Fruit fly (Drosophila melanogaster) whole organism, embryonic: ENCODE data around the gene CG34056.

Experiments
- Adf1 ChIP-seq: fragments of 200-800 bp; sonication (Bioruptor generic); IDR thresholded peaks from 2 replicates; pipeline ENCODE4 v1.3.6; 2022; ENCODE audit warnings: missing biosample characterization, missing genetic modification characterization
- CG13296 ChIP-seq: fragments of 200-800 bp; sonication (Bioruptor generic); optimal IDR thresholded peaks from 3 replicates; lab custom pipeline; 2018; ENCODE audit warnings: missing biosample characterization, mild to moderate bottlenecking, missing genetic modification characterization
- CG9817 ChIP-seq: fragments of 200-800 bp; sonication (Bioruptor generic); optimal IDR thresholded peaks from 2 replicates; lab custom pipeline; 2018; ENCODE audit warnings: missing biosample characterization, mild to moderate bottlenecking, missing genetic modification characterization, moderate library complexity
- CrebB ChIP-seq: fragments of 200-800 bp; sonication (Bioruptor generic); optimal IDR thresholded peaks from 3 replicates; lab custom pipeline; 2018; ENCODE audit warnings: missing biosample characterization, mild to moderate bottlenecking, missing genetic modification characterization
- Hr51 ChIP-seq, 2 experiments: fragments of 200-800 bp; sonication (Bioruptor generic); optimal IDR thresholded peaks; 2 replicates in 1 of 2; 3 replicates in 1 of 2; lab custom pipeline; 2016 to 2018; ENCODE audit warnings: missing biosample characterization in 2 of 2, missing genetic modification characterization in 2 of 2, mild to moderate bottlenecking in 1 of 2, moderate library complexity in 1 of 2
- hb ChIP-seq: fragments of 200-800 bp; sonication (Bioruptor generic); IDR thresholded peaks from 3 replicates; pipeline ENCODE4 v1.3.6; 2022; ENCODE audit warnings: missing biosample characterization, missing genetic modification characterization; ENCODE audit not compliant: partially characterized antibody
- ind ChIP-seq: fragments of 200-800 bp; sonication (Bioruptor generic); optimal IDR thresholded peaks from 3 replicates; lab custom pipeline; 2016; ENCODE audit warnings: missing biosample characterization, missing genetic modification characterization
- pzg ChIP-seq: fragments of 200-800 bp; sonication (Bioruptor generic); optimal IDR thresholded peaks from 3 replicates; lab custom pipeline; 2018; ENCODE audit warnings: missing biosample characterization, mild to moderate bottlenecking, missing genetic modification characterization, moderate library complexity
- zf30C ChIP-seq: fragments of 200-800 bp; sonication (Bioruptor generic); optimal IDR thresholded peaks from 3 replicates; lab custom pipeline; 2018; ENCODE audit warnings: missing biosample characterization, mild to moderate bottlenecking, missing genetic modification characterization

DNA sequence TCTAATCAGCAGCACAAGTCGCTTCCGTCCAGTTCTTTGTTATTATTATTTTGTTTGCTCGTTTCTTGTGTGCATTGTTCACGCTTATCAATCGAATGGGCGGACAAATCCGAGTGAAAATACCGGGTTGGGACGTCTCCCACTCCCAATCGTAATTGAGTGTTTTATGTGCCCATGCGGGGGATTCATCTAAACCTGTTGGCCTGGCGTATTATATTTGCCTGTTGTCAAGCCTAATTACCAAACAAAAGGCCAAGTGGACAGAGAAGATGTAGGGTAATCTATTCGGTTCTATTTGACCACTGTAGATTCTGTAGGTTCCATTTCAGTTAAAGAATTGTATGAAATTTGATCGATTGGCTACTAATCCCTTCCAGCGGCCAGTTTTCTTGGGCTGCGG is 19.7 kb upstream of the CG34056 start:
- TF ChIP-seq pzg (GFP tag; lab: Kevin White, UChicago) (no peak), CG9817 (no peak), hb (GFP tag; lab: Robert Waterston, UW) (no peak), CrebB (tag; lab: Kevin White, UChicago) (no peak), zf30C (GFP tag; lab: Kevin White, UChicago) (no peak), Adf1 (GFP tag; lab: Robert Waterston, UW) (no peak), CG13296 (GFP tag; lab: Kevin White, UChicago) (no peak), Hr51 (GFP tag; optimal IDR thresholded peaks at IDR 0.05; lab: Kevin White, UChicago) (no peak), ind (no peak)
